Worm (Caenorhabditis elegans) whole organism, L2 larva: ENCODE measurements around the gene Y82E9BL.19.

Source experiments
- alr-1 ChIP-seq: fragments of 150-350 bp; optimal IDR thresholded peaks from 2 replicates; lab custom pipeline; 2014; ENCODE audit warnings: missing biosample characterization, missing genetic modification characterization
- ceh-82 ChIP-seq: fragments of 150-350 bp; optimal IDR thresholded peaks from 2 replicates; lab custom pipeline; 2014; ENCODE audit warnings: missing biosample characterization, missing genetic modification characterization
- crh-2 ChIP-seq: sonication (generic microtip); optimal IDR thresholded peaks from 2 replicates; lab custom pipeline; 2017; ENCODE audit warnings: missing biosample characterization, missing genetic modification characterization
- egl-27 ChIP-seq: sonication (generic microtip); optimal IDR thresholded peaks from 3 replicates; lab custom pipeline; 2017; ENCODE audit warnings: missing biosample characterization, missing genetic modification reagents, missing genetic modification characterization
- elt-1 ChIP-seq: fragments of 150-350 bp; optimal IDR thresholded peaks from 2 replicates; lab custom pipeline; 2014; ENCODE audit warnings: missing biosample characterization, missing genetic modification characterization
- elt-3 ChIP-seq: sonication (generic microtip); optimal IDR thresholded peaks from 2 replicates; lab custom pipeline; 2017; ENCODE audit warnings: missing biosample characterization, missing genetic modification characterization
- fos-1 ChIP-seq: fragments of 150-350 bp; optimal IDR thresholded peaks from 2 replicates; lab custom pipeline; 2014; ENCODE audit warnings: missing biosample characterization, missing genetic modification characterization
- gmeb-1 ChIP-seq: fragments of 150-350 bp; optimal IDR thresholded peaks from 2 replicates; lab custom pipeline; 2014; ENCODE audit warnings: missing biosample characterization, missing genetic modification characterization
- lin-11 ChIP-seq: fragments of 150-350 bp; sonication (generic microtip); optimal IDR thresholded peaks from 2 replicates; lab custom pipeline; 2014; ENCODE audit warnings: missing biosample characterization, missing genetic modification characterization, inconsistent platforms, mixed read lengths
- mab-5 ChIP-seq: fragments of 150-350 bp; optimal IDR thresholded peaks from 2 replicates; lab custom pipeline; 2014; ENCODE audit warnings: missing biosample characterization, missing genetic modification characterization
- mbf-1 ChIP-seq: sonication (generic microtip); optimal IDR thresholded peaks from 2 replicates; lab custom pipeline; 2017; ENCODE audit warnings: missing biosample characterization, missing genetic modification characterization
- mdl-1 ChIP-seq, 2 experiments: fragments of 150-350 bp in 1 of 2; sonication (generic microtip) in 1 of 2; optimal IDR thresholded peaks; 2 replicates each; lab custom pipeline; 2017; ENCODE audit warnings: missing biosample characterization in 2 of 2, missing genetic modification characterization in 2 of 2
- nhr-10 ChIP-seq: sonication (generic microtip); optimal IDR thresholded peaks from 2 replicates; lab custom pipeline; 2017; ENCODE audit warnings: missing biosample characterization, missing genetic modification characterization
- nhr-12 ChIP-seq: fragments of 150-350 bp; optimal IDR thresholded peaks from 2 replicates; lab custom pipeline; 2014; ENCODE audit warnings: missing biosample characterization, missing genetic modification characterization
- nhr-129 ChIP-seq: fragments of 150-350 bp; optimal IDR thresholded peaks from 2 replicates; lab custom pipeline; 2014; ENCODE audit warnings: missing biosample characterization, missing genetic modification characterization
- nhr-25 ChIP-seq: fragments of 150-350 bp; sonication (generic microtip); optimal IDR thresholded peaks from 3 replicates; lab custom pipeline; 2014; ENCODE audit warnings: missing biosample characterization, missing genetic modification characterization
- nhr-6 ChIP-seq: fragments of 150-350 bp; optimal IDR thresholded peaks from 2 replicates; lab custom pipeline; 2014; ENCODE audit warnings: missing biosample characterization, missing genetic modification characterization
- nhr-77 ChIP-seq: fragments of 150-350 bp; optimal IDR thresholded peaks from 2 replicates; lab custom pipeline; 2014; ENCODE audit warnings: missing biosample characterization, missing genetic modification characterization
- peb-1 ChIP-seq: fragments of 150-350 bp; optimal IDR thresholded peaks from 2 replicates; lab custom pipeline; 2014; ENCODE audit warnings: missing biosample characterization, missing genetic modification characterization
- sem-4 ChIP-seq: fragments of 150-350 bp; optimal IDR thresholded peaks from 2 replicates; lab custom pipeline; 2014; ENCODE audit warnings: missing biosample characterization, missing genetic modification reagents, missing genetic modification characterization
- skn-1 ChIP-seq: sonication (generic microtip); optimal IDR thresholded peaks from 2 replicates; lab custom pipeline; 2017; ENCODE audit warnings: missing biosample characterization, missing genetic modification characterization
- sma-3 ChIP-seq: sonication (generic microtip); optimal IDR thresholded peaks from 2 replicates; lab custom pipeline; 2016; ENCODE audit warnings: missing genetic modification reagents, missing genetic modification characterization, missing compliant biosample characterization
- sma-9 ChIP-seq, 2 experiments: fragments of 150-350 bp in 1 of 2; sonication (generic microtip) in 1 of 2; optimal IDR thresholded peaks; 2 replicates each; lab custom pipeline; 2014 to 2016; ENCODE audit warnings: missing genetic modification characterization in 2 of 2, mild to moderate bottlenecking in 1 of 2, missing biosample characterization in 1 of 2, missing compliant biosample characterization in 1 of 2, missing genetic modification reagents in 1 of 2, moderate library complexity in 1 of 2
- snpc-4 ChIP-seq: fragments of 150-350 bp; optimal IDR thresholded peaks from 2 replicates; lab custom pipeline; 2014; ENCODE audit warnings: missing biosample characterization, missing genetic modification characterization
- unc-39 ChIP-seq: fragments of 150-350 bp; optimal IDR thresholded peaks from 2 replicates; lab custom pipeline; 2014; ENCODE audit warnings: missing biosample characterization, missing genetic modification characterization
- unc-55 ChIP-seq: fragments of 150-350 bp; sonication (generic microtip); optimal IDR thresholded peaks from 3 replicates; lab custom pipeline; 2014; ENCODE audit warnings: missing biosample characterization, missing genetic modification reagents, missing genetic modification characterization
- unc-62 ChIP-seq: fragments of 150-350 bp; optimal IDR thresholded peaks from 2 replicates; lab custom pipeline; 2014; ENCODE audit warnings: missing biosample characterization, missing genetic modification reagents, missing genetic modification characterization
- ztf-1 ChIP-seq: fragments of 200-800 bp; sonication (Bioruptor generic); conservative IDR thresholded peaks from 2 replicates; pipeline ENCODE4 v1.3.6; 2022; ENCODE audit warnings: missing genetic modification characterization, missing compliant biosample characterization
- ztf-4 ChIP-seq: fragments of 150-350 bp; optimal IDR thresholded peaks from 2 replicates; lab custom pipeline; 2014; ENCODE audit warnings: missing biosample characterization, missing genetic modification characterization

The Y82E9BL.19 gene

ce11 chrIII:1303414-1303813, 28.4 kb upstream of the Y82E9BL.19 start, which contains the start of gene fbxa-75:
Gene fbxa-75, plus strand, starts transcription at chrIII:1303714.
- TF ChIP-seq sma-3 = no peak
- TF ChIP-seq ceh-82 (tag; lab: Kevin White, UChicago) = no peak
- TF ChIP-seq ztf-1 (GFP tag; lab: Robert Waterston, UW) = no peak
- no peak for TF ChIP-seq sem-4 (tag; lab: Kevin White, UChicago)
- no peak for TF ChIP-seq crh-2
- TF ChIP-seq mbf-1 (tag; lab: Kevin White, UChicago) = no peak
- TF ChIP-seq lin-11 (tag; lab: Kevin White, UChicago) = no peak

ce11 chrIII:1307333-1307732, 24.5 kb upstream of the Y82E9BL.19 start:
- TF ChIP-seq elt-1 = no peak
- TF ChIP-seq unc-62 (GFP tag; lab: Kevin White, UChicago) = no peak
- TF ChIP-seq, all 48 proteins: peak for 0

DNA sequence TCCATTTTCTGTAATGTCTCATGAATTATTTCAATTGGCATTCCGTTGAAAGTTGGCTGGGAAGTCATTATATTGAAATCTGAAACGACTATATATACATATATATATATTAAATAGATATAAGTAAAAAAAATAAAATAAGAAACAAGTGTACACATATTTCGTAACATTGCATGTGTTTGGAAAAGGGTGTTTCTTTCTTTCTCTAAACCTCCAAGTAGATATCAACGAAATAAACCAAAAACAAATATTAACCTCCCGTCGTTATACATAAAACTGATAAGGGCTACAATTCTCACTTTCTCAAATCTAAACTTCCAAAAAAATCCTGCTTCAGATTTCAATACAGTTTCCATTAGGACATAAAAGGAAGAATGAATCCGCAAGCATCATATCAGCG, 23.6 kb upstream of the Y82E9BL.19 start, which contains the start of gene fbxa-79:
fbxa-79 (minus strand) TSS at position 86 of the 400 bp plus-strand sequence.
- no peak for TF ChIP-seq nhr-12 (tag; lab: Kevin White, UChicago)
- peak; percentile 13 for TF ChIP-seq sma-9 (GFP tag; optimal IDR thresholded peaks at IDR 0.05; lab: Kevin White, UChicago)
- no peak for TF ChIP-seq sma-9 (tag; optimal IDR thresholded peaks at IDR 0.05; lab: Kevin White, UChicago)
- peak; percentile 66 for TF ChIP-seq fos-1 (tag; lab: Kevin White, UChicago)
- TF ChIP-seq nhr-129 = peak; percentile 80
- no peak for TF ChIP-seq ztf-4 (tag; lab: Kevin White, UChicago)
- peak; percentile 13 for TF ChIP-seq unc-55 (GFP tag; lab: Kevin White, UChicago)

DNA sequence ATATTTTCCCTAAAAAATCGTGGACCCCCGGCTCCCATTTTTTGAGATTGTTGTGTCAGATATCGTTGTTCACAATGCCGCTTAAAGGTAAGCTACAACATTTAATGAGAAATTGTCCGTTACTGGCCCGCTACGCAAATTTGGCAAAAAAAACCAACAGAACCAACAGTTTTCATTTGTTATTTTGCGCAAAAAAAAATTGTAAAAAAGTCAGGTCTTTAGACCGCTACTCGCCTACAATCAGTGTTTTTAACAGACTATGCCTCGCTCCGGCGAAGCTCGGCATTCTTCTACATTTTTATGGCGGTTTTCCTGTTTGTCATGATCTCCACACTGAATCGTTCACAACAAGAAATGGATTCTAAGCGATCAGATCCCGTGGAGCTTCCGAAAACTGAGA, 22.9 kb upstream of the Y82E9BL.19 start, which contains the start of gene Y82E9BL.12:
Y82E9BL.12 (plus strand) TSS at position 301 of the 400 bp plus-strand sequence.
- TF ChIP-seq ceh-82 (tag; lab: Kevin White, UChicago) = no peak
- TF ChIP-seq nhr-129 = no peak
- no peak for TF ChIP-seq alr-1
- no peak for TF ChIP-seq nhr-25 (tag; lab: Kevin White, UChicago)
- no peak for TF ChIP-seq egl-27 (tag; lab: Kevin White, UChicago)
- TF ChIP-seq sem-4 (tag; lab: Kevin White, UChicago) = no peak
- TF ChIP-seq peb-1 (tag; lab: Kevin White, UChicago) = no peak
- TF ChIP-seq nhr-6 = no peak
- no peak for TF ChIP-seq skn-1
- no peak for TF ChIP-seq gmeb-1 (tag; lab: Kevin White, UChicago)
- TF ChIP-seq fos-1 (tag; lab: Kevin White, UChicago) = no peak
- no peak for TF ChIP-seq nhr-10 (tag; lab: Kevin White, UChicago)
- no peak for TF ChIP-seq mdl-1 (tag; optimal IDR thresholded peaks at IDR 0.05; lab: Kevin White, UChicago)
- TF ChIP-seq ztf-1 (GFP tag; lab: Robert Waterston, UW) = no peak

ce11 chrIII:1311367-1311766, 20.4 kb upstream of the Y82E9BL.19 start:
- TF ChIP-seq nhr-77 (tag; lab: Kevin White, UChicago) (no peak), nhr-12 (tag; lab: Kevin White, UChicago) (no peak), sma-9 (GFP tag; optimal IDR thresholded peaks at IDR 0.05; lab: Kevin White, UChicago) (no peak), sma-9 (tag; optimal IDR thresholded peaks at IDR 0.05; lab: Kevin White, UChicago) (no peak), mab-5 (no peak), alr-1 (no peak), snpc-4 (no peak), elt-3 (tag; lab: Kevin White, UChicago) (no peak), unc-39 (tag; lab: Kevin White, UChicago) (no peak), mbf-1 (tag; lab: Kevin White, UChicago) (no peak), mdl-1 (tag; optimal IDR thresholded peaks at IDR 0.05; lab: Kevin White, UChicago) (no peak)

DNA sequence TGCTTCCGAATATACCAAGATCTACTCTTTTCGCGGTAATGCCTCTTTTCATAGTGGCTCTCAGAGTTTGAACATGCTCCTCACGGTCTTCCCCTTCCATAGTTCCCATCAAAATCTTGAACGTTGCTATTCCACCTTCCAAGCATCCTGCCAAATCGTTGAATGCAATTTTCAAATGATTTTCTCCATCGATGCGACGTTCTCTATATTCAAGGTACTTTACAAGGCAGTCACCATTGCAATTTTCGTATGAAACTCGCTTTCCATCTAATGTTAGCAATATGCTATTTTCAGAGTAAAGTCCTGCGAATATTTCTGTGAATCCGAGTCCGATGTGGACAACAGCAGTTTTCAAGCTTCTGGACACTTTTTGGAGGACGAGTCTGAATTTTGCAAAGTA, 17.5 kb upstream of the Y82E9BL.19 start:
- TF ChIP-seq unc-55 (GFP tag; lab: Kevin White, UChicago) = no peak
- no peak for TF ChIP-seq nhr-129
- no peak for TF ChIP-seq unc-62 (GFP tag; lab: Kevin White, UChicago)
- no peak for TF ChIP-seq nhr-6
- TF ChIP-seq skn-1 = no peak
- no peak for TF ChIP-seq mbf-1 (tag; lab: Kevin White, UChicago)
- TF ChIP-seq elt-3 (tag; lab: Kevin White, UChicago) = no peak
- no peak for TF ChIP-seq snpc-4
- TF ChIP-seq egl-27 (tag; lab: Kevin White, UChicago) = no peak
- no peak for TF ChIP-seq sma-9 (GFP tag; optimal IDR thresholded peaks at IDR 0.05; lab: Kevin White, UChicago)
- TF ChIP-seq sma-9 (tag; optimal IDR thresholded peaks at IDR 0.05; lab: Kevin White, UChicago) = no peak
- TF ChIP-seq nhr-25 (tag; lab: Kevin White, UChicago) = no peak
- TF ChIP-seq, all 48 proteins: peak for 0
